Worm (Caenorhabditis elegans) whole organism, L3 larva: ENCODE results near the gene F59B2.15.

ENCODE experiments used
- aly-2 ChIP-seq: fragments of 150-350 bp; optimal IDR thresholded peaks from 2 replicates; lab custom pipeline; 2014; ENCODE audit warnings: missing biosample characterization, missing genetic modification characterization
- ceh-16 ChIP-seq: sonication (generic microtip); optimal IDR thresholded peaks from 2 replicates; lab custom pipeline; 2017; ENCODE audit warnings: missing biosample characterization, missing genetic modification characterization
- ceh-28 ChIP-seq: fragments of 150-350 bp; optimal IDR thresholded peaks from 2 replicates; lab custom pipeline; 2014; ENCODE audit warnings: missing biosample characterization, missing genetic modification reagents, missing genetic modification characterization
- ceh-82 ChIP-seq: fragments of 150-350 bp; optimal IDR thresholded peaks from 2 replicates; lab custom pipeline; 2014; ENCODE audit warnings: missing biosample characterization, missing genetic modification characterization
- ceh-9 ChIP-seq: sonication (generic microtip); optimal IDR thresholded peaks from 2 replicates; lab custom pipeline; 2018; ENCODE audit warnings: missing biosample characterization, missing genetic modification characterization
- egl-5 ChIP-seq: fragments of 150-350 bp; optimal IDR thresholded peaks from 2 replicates; lab custom pipeline; 2017; ENCODE audit warnings: missing biosample characterization, missing genetic modification reagents, missing genetic modification characterization, inconsistent platforms
- elt-1 ChIP-seq: fragments of 150-350 bp; optimal IDR thresholded peaks from 2 replicates; lab custom pipeline; 2014; ENCODE audit warnings: missing biosample characterization, missing genetic modification characterization
- elt-2 ChIP-seq: sonication (generic microtip); optimal IDR thresholded peaks from 2 replicates; lab custom pipeline; 2016; ENCODE audit warnings: missing genetic modification reagents, mild to moderate bottlenecking, missing genetic modification characterization, missing compliant biosample characterization
- fkh-10 ChIP-seq: sonication (generic microtip); optimal IDR thresholded peaks from 2 replicates; lab custom pipeline; 2017; ENCODE audit warnings: missing biosample characterization, missing genetic modification reagents, missing genetic modification characterization
- fkh-2 ChIP-seq: fragments of 150-350 bp; optimal IDR thresholded peaks from 2 replicates; lab custom pipeline; 2014; ENCODE audit warnings: missing biosample characterization, missing genetic modification reagents, missing genetic modification characterization
- hmg-11 ChIP-seq: sonication (generic microtip); optimal IDR thresholded peaks from 2 replicates; lab custom pipeline; 2016; ENCODE audit warnings: missing genetic modification characterization, missing compliant biosample characterization
- jun-1 ChIP-seq: fragments of 150-350 bp; optimal IDR thresholded peaks from 2 replicates; lab custom pipeline; 2014; ENCODE audit warnings: missing biosample characterization, missing genetic modification reagents, missing genetic modification characterization
- lsy-12 ChIP-seq: sonication (generic microtip); optimal IDR thresholded peaks from 2 replicates; lab custom pipeline; 2016; ENCODE audit warnings: mild to moderate bottlenecking, missing genetic modification characterization, missing compliant biosample characterization
- mdl-1 ChIP-seq: fragments of 150-350 bp; optimal IDR thresholded peaks from 2 replicates; lab custom pipeline; 2014; ENCODE audit warnings: missing biosample characterization, missing genetic modification characterization
- mml-1 ChIP-seq: fragments of 150-350 bp; sonication (generic microtip); optimal IDR thresholded peaks from 3 replicates; lab custom pipeline; 2014; ENCODE audit warnings: missing biosample characterization, missing genetic modification characterization
- nfya-1 ChIP-seq: sonication (generic microtip); optimal IDR thresholded peaks from 2 replicates; lab custom pipeline; 2017; ENCODE audit warnings: missing genetic modification characterization, mild to moderate bottlenecking, missing compliant biosample characterization, antibody characterized with exemption, moderate library complexity; ENCODE audit not compliant: insufficient read depth
- nhr-12 ChIP-seq: fragments of 150-350 bp; optimal IDR thresholded peaks from 2 replicates; lab custom pipeline; 2014; ENCODE audit warnings: missing biosample characterization, missing genetic modification characterization
- nhr-23 ChIP-seq: fragments of 150-350 bp; optimal IDR thresholded peaks from 2 replicates; lab custom pipeline; 2014; ENCODE audit warnings: missing biosample characterization, missing genetic modification reagents, missing genetic modification characterization
- nhr-237 ChIP-seq: fragments of 150-350 bp; optimal IDR thresholded peaks from 2 replicates; lab custom pipeline; 2014; ENCODE audit warnings: missing biosample characterization, missing genetic modification characterization
- nhr-28 ChIP-seq: fragments of 150-350 bp; optimal IDR thresholded peaks from 2 replicates; lab custom pipeline; 2014; ENCODE audit warnings: missing biosample characterization, missing genetic modification characterization
- nhr-43 ChIP-seq: sonication (generic microtip); optimal IDR thresholded peaks from 2 replicates; lab custom pipeline; 2016; ENCODE audit warnings: mild to moderate bottlenecking, missing genetic modification characterization, missing compliant biosample characterization; ENCODE audit not compliant: poor library complexity, severe bottlenecking
- nhr-76 ChIP-seq: fragments of 150-350 bp; sonication (generic microtip); optimal IDR thresholded peaks from 5 replicates; lab custom pipeline; 2014; ENCODE audit warnings: missing biosample characterization, missing genetic modification characterization
- nhr-77 ChIP-seq: fragments of 150-350 bp; optimal IDR thresholded peaks from 2 replicates; lab custom pipeline; 2014; ENCODE audit warnings: missing biosample characterization, missing genetic modification characterization
- pha-4 ChIP-seq: fragments of 150-350 bp; optimal IDR thresholded peaks from 2 replicates; lab custom pipeline; 2014; ENCODE audit warnings: missing biosample characterization, missing genetic modification reagents, missing genetic modification characterization
- pqm-1 ChIP-seq: fragments of 150-350 bp; optimal IDR thresholded peaks from 2 replicates; lab custom pipeline; 2017; ENCODE audit warnings: missing biosample characterization, missing genetic modification characterization, inconsistent platforms
- skn-1 ChIP-seq: fragments of 150-350 bp; optimal IDR thresholded peaks from 2 replicates; lab custom pipeline; 2014; ENCODE audit warnings: missing biosample characterization, missing genetic modification characterization
- snpc-4 ChIP-seq: fragments of 150-350 bp; optimal IDR thresholded peaks from 2 replicates; lab custom pipeline; 2014; ENCODE audit warnings: missing biosample characterization, missing genetic modification characterization
- unc-39 ChIP-seq: sonication (generic microtip); optimal IDR thresholded peaks from 4 replicates; lab custom pipeline; 2017; ENCODE audit warnings: missing biosample characterization, missing genetic modification characterization
- unc-62 ChIP-seq: fragments of 150-350 bp; sonication (generic microtip); optimal IDR thresholded peaks from 4 replicates; lab custom pipeline; 2014; ENCODE audit warnings: missing biosample characterization, missing genetic modification reagents, missing genetic modification characterization
- ztf-4 ChIP-seq: fragments of 150-350 bp; optimal IDR thresholded peaks from 2 replicates; lab custom pipeline; 2014; ENCODE audit warnings: missing biosample characterization, missing genetic modification characterization

F59B2.15 gene

DNA sequence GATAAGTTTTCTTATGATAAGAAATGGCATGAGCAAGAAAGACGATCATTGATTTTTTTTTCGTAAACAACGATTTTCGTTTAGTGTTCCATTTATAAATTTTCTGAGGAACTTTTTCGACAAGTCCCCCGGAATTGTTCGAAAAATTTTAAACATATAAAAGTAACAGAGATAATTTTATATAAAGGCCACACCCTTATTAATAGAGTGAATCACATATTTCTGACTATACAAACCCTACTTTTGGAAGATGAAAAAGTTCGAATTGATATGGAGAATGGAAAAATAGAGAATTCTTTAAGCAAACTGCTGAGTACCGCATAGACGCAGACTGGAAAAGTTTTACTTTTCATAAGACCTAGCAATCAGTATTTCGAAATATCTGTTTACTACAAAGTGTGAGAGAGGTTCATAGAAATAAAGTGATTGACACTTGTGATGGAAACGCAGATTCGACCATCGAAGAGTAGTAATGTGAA, 48.7 kb upstream of the F59B2.15 start (continued):
- TF ChIP-seq nhr-76 (tag; lab: Kevin White, UChicago) (no peak), snpc-4 (tag; lab: Kevin White, UChicago) (peak; percentile 60), ceh-9 (no peak)

DNA sequence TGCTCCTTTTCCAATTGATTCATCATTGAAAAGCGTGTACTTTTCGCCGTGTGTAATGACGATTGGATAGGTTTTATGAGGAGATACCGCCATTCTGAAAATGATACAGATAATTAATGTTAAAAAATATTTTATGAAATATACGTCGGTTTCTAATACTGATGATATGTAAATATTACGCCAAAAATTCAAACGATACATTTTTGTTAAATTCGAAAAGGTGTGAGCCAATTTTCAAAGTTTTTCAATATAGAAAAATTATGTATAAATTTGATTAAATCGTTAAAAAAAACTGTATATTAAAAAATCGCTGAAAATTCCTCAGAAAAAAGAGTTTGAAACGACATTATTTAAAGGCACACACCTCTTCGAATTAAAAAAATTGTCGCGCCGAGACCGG, 48.2 kb upstream of the F59B2.15 start, which contains the start of gene ikke-1:
TSS of gene ikke-1 (minus strand) at position 101 of the 400 bp plus-strand sequence.
- TF ChIP-seq aly-2 (tag; lab: Kevin White, UChicago) (no peak), unc-62 (no peak), ceh-28 (no peak), egl-5 (tag; lab: Kevin White, UChicago) (no peak), ztf-4 (tag; lab: Kevin White, UChicago) (no peak), nhr-43 (tag; lab: Kevin White, UChicago) (no peak), jun-1 (tag; lab: Kevin White, UChicago) (no peak), fkh-10 (GFP tag; lab: Kevin White, UChicago) (no peak), nhr-237 (no peak), fkh-2 (tag; lab: Kevin White, UChicago) (no peak), nhr-12 (tag; lab: Kevin White, UChicago) (no peak)

DNA sequence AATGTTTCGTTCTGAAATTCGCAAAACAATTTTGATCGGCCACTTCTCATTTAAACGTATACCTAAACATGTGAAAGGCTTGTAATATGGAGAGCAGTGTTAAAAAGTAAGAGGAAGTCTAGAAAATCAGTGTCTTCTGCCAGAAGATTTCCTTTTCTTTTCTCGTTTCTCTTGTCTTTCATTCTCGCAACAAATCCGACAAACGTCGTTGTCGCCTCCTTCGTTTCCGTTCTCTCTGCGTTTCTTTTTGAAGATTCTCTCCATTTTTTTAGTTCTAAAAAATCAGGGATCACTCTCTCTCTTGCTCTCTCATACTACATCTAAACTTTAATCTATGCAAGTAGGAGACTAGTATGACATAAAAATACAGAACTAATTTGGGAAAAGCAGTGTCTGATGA, 44.8 kb upstream of the F59B2.15 start:
- TF ChIP-seq fkh-10 (GFP tag; lab: Kevin White, UChicago): peak; percentile 6
- TF ChIP-seq nhr-12 (tag; lab: Kevin White, UChicago): no peak

DNA sequence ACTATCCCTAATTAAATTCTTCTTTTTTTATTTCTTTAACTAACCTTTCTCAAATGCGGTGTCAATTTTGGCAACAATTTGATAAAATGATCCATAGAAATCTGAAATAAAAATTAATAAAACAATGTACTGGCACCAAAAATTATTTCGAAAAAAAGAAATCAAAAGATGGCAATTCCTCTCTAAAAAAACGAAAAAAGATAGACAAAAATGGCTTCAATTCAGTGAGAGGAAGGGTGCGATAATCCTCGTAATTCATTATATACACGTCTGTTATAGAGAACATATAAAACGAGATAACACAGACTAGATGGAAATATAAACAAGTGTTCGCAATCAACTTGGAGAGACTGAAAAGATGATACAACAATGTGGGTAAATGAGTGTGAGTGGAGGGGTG, 43.4 kb upstream of the F59B2.15 start, which contains the start of gene R107.2:
TSS of gene R107.2 (minus strand) at position 101 of the 400 bp plus-strand sequence.
- TF ChIP-seq mml-1: no peak
- no peak for TF ChIP-seq elt-2 (tag; lab: Kevin White, UChicago)
- TF ChIP-seq jun-1 (tag; lab: Kevin White, UChicago): no peak
- no peak for TF ChIP-seq ceh-82 (tag; lab: Kevin White, UChicago)

DNA sequence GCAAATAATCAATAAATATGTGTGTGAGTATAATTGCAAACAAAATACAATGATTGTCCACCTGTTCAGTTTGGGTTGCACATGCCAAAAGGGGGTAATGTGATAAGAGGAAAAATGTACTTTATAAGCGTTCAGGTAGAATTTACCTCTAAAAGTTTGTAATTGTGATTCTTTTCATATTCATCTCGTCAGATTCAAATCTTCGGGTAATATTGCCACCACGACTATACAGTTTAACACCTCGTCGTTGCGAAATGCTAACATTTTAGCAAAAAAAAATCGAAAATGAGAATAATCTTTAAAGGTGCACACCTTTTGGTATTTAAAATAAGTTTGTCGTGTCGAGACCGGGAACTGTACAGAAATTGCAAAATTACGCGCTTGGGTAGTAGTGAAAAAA, 40.8 kb upstream of the F59B2.15 start, which contains the start of gene nac-2:
TSS of gene nac-2 (minus strand) at position 101 of the 400 bp plus-strand sequence.
- TF ChIP-seq ceh-16 (tag; lab: Kevin White, UChicago) (no peak), ceh-28 (peak; percentile 0)

DNA sequence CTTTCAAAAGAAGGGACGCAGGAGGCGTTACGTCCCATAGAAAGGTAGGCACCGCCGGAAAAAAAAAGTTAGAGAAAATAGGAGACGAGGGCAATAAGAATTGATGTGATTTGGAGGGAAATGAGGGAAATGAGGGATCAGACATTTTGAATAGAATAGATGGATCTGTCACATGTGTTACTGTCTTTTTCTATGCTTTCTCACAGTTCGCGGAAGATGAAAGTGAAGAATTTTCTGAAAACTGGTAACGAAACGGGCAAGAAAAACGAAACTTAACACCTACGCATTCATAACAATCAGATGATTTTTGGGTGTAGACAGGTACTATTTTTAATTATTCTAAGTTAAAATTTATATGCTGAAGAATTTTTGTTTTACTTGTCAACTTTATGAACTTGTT, 35.2 kb upstream of the F59B2.15 start, which contains the start of gene R107.9:
TSS of gene R107.9 (plus strand) at position 301 of the 400 bp plus-strand sequence.
- TF ChIP-seq egl-5 (tag; lab: Kevin White, UChicago): peak; percentile 17
- no peak for TF ChIP-seq ztf-4 (tag; lab: Kevin White, UChicago)
- TF ChIP-seq, all 47 proteins: peak for 1

DNA sequence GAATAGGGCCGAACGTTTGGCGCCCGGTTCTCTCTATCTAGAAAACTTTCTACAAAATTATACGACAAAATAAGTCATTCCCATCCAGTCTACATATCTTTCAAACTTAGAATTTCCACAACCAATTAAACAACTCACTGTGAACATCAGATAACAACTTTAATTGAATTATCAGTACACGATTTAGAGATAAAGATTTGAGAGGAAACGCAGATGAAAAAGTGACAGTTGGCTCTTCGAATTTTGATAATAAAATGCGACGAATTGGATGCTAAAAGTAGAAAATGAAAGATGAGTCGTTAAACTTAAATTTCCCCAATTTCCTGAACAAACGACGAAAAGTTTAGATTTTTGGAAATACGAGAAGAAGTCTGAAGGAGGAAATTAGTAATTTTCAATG, 32.6 kb upstream of the F59B2.15 start:
- no peak for TF ChIP-seq ceh-28
- peak; percentile 62 for TF ChIP-seq pqm-1 (tag; lab: Kevin White, UChicago)
- TF ChIP-seq elt-2 (tag; lab: Kevin White, UChicago): peak; percentile 89
- no peak for TF ChIP-seq nhr-28
- TF ChIP-seq ztf-4 (tag; lab: Kevin White, UChicago): no peak
- no peak for TF ChIP-seq nhr-237
- no peak for TF ChIP-seq nhr-23 (tag; lab: Kevin White, UChicago)
- TF ChIP-seq, all 47 proteins: peak for 2

DNA sequence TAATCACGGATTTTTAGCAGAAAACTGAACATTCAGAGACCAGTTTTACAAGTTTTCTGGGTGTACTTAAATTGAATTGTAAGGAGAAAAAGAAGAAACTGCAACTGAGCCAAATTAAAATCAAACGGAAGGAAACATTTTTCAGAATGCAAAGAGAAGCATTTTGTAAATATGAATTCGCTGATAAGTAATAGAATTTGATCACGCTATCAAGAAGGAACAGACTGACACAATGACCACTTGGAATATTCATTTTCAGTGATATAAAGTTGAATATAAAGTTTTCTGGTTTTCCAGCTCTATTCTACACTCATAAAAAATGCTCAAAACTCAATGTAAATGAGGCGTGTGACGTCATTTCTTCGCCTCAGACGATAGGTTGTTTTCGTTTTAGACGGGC, 31.7 kb upstream of the F59B2.15 start:
- no peak for TF ChIP-seq ceh-82 (tag; lab: Kevin White, UChicago)
- TF ChIP-seq nhr-23 (tag; lab: Kevin White, UChicago): no peak
- TF ChIP-seq lsy-12: no peak
- TF ChIP-seq nhr-237: no peak
- no peak for TF ChIP-seq skn-1 (tag; lab: Kevin White, UChicago)
- no peak for TF ChIP-seq unc-39
- TF ChIP-seq nfya-1 (tag; lab: Kevin White, UChicago): no peak
- no peak for TF ChIP-seq elt-1 (tag; lab: Kevin White, UChicago)
- peak; percentile 51 for TF ChIP-seq jun-1 (tag; lab: Kevin White, UChicago)
- TF ChIP-seq hmg-11 (tag; lab: Kevin White, UChicago): no peak
- TF ChIP-seq elt-2 (tag; lab: Kevin White, UChicago): peak; percentile 57
- no peak for TF ChIP-seq mdl-1 (tag; lab: Kevin White, UChicago)
- TF ChIP-seq pha-4 (tag; lab: Kevin White, UChicago): peak; percentile 10
- TF ChIP-seq nhr-77: no peak
